Worm (Caenorhabditis elegans): ENCODE results near the gene tag-329.

tag-329 gene

ce11 chrV:9546042-9546581, 11.4 kb downstream of the tag-329 start, which contains the start of gene C50F4.6:
Gene C50F4.6, plus strand, starts transcription at chrV:9546092.
- TF ChIP-seq W03F9.2 (tag; optimal IDR thresholded peaks at IDR 0.05), result no peak
- no peak for TF ChIP-seq him-1 (tag; optimal IDR thresholded peaks at IDR 0.05)
- no peak for TF ChIP-seq dao-5 (tag; optimal IDR thresholded peaks at IDR 0.05)

- TF ChIP-seq him-1 (tag; optimal IDR thresholded peaks at IDR 0.05) (peak; percentile 96), W03F9.2 (tag; optimal IDR thresholded peaks at IDR 0.05) (peak; percentile 97), dao-5 (tag; optimal IDR thresholded peaks at IDR 0.05) (peak; percentile 37)
These were observed 12.1 kb downstream of the tag-329 start, which contains the start of gene his-37 for ce11 chrV:9546860-9547269. Gene his-37, plus strand, starts transcription at chrV:9547105.

ce11 chrV:9549459-9549858, 14.7 kb downstream of the tag-329 start, which contains the start of gene nstp-10:
Gene nstp-10, minus strand, starts transcription at chrV:9549836.
- TF ChIP-seq dao-5 (tag; optimal IDR thresholded peaks at IDR 0.05) (no peak), him-1 (tag; optimal IDR thresholded peaks at IDR 0.05) (no peak), W03F9.2 (tag; optimal IDR thresholded peaks at IDR 0.05) (peak; percentile 65)

- no peak for TF ChIP-seq dao-5 (tag; optimal IDR thresholded peaks at IDR 0.05)
- TF ChIP-seq W03F9.2 (tag; optimal IDR thresholded peaks at IDR 0.05), result no peak
- no peak for TF ChIP-seq him-1 (tag; optimal IDR thresholded peaks at IDR 0.05)
These were observed 15.6 kb downstream of the tag-329 start, which contains the start of gene ehbp-1 for ce11 chrV:9550313-9550712. Gene ehbp-1, plus strand, starts transcription at chrV:9550644.

- no peak for TF ChIP-seq W03F9.2 (tag; optimal IDR thresholded peaks at IDR 0.05)
- no peak for TF ChIP-seq him-1 (tag; optimal IDR thresholded peaks at IDR 0.05)
- TF ChIP-seq dao-5 (tag; optimal IDR thresholded peaks at IDR 0.05), result no peak
These were observed 21.9 kb downstream of the tag-329 start for ce11 chrV:9556668-9557067.

- TF ChIP-seq him-1 (tag; optimal IDR thresholded peaks at IDR 0.05), result peak; percentile 61
- TF ChIP-seq dao-5 (tag; optimal IDR thresholded peaks at IDR 0.05), result no peak
These were observed 27.0 kb downstream of the tag-329 start, which contains the start of gene rgef-1 for ce11 chrV:9561624-9562179. Gene rgef-1, minus strand, starts transcription at chrV:9561674.

- TF ChIP-seq dao-5 (tag; optimal IDR thresholded peaks at IDR 0.05), result no peak
- TF ChIP-seq him-1 (tag; optimal IDR thresholded peaks at IDR 0.05), result no peak
- no peak for TF ChIP-seq W03F9.2 (tag; optimal IDR thresholded peaks at IDR 0.05)
These were observed 28.9 kb downstream of the tag-329 start for ce11 chrV:9563585-9563984.

ce11 chrV:9568707-9569106, 34.0 kb downstream of the tag-329 start, which contains the start of gene F25B3.4:
Gene F25B3.4, minus strand, starts transcription at chrV:9568807.
- no peak for TF ChIP-seq him-1 (tag; optimal IDR thresholded peaks at IDR 0.05)
- no peak for TF ChIP-seq dao-5 (tag; optimal IDR thresholded peaks at IDR 0.05)

ce11 chrV:9570197-9570596, 35.5 kb downstream of the tag-329 start, which contains the start of gene F25B3.5:
Gene F25B3.5, minus strand, starts transcription at chrV:9570297.
- TF ChIP-seq him-1 (tag; optimal IDR thresholded peaks at IDR 0.05) (no peak), W03F9.2 (tag; optimal IDR thresholded peaks at IDR 0.05) (no peak), dao-5 (tag; optimal IDR thresholded peaks at IDR 0.05) (no peak)

ce11 chrV:9571056-9571455, 36.3 kb downstream of the tag-329 start:
- TF ChIP-seq him-1 (tag; optimal IDR thresholded peaks at IDR 0.05) (no peak), W03F9.2 (tag; optimal IDR thresholded peaks at IDR 0.05) (no peak), dao-5 (tag; optimal IDR thresholded peaks at IDR 0.05) (no peak)

- TF ChIP-seq dao-5 (tag; optimal IDR thresholded peaks at IDR 0.05), result no peak
- TF ChIP-seq W03F9.2 (tag; optimal IDR thresholded peaks at IDR 0.05), result no peak
- no peak for TF ChIP-seq him-1 (tag; optimal IDR thresholded peaks at IDR 0.05)
These were observed 37.0 kb downstream of the tag-329 start for ce11 chrV:9571673-9572072.

ce11 chrV:9576991-9577390, 42.3 kb downstream of the tag-329 start, which contains the start of gene F25B3.2:
Gene F25B3.2, plus strand, starts transcription at chrV:9577291.
- TF ChIP-seq him-1 (tag; optimal IDR thresholded peaks at IDR 0.05) (no peak), dao-5 (tag; optimal IDR thresholded peaks at IDR 0.05) (no peak), W03F9.2 (tag; optimal IDR thresholded peaks at IDR 0.05) (no peak)

ce11 chrV:9582594-9583322, 48.0 kb downstream of the tag-329 start, which contains the start of gene rtfo-1:
Gene rtfo-1, minus strand, starts transcription at chrV:9582644.
- TF ChIP-seq dao-5 (tag; optimal IDR thresholded peaks at IDR 0.05) (no peak), him-1 (tag; optimal IDR thresholded peaks at IDR 0.05) (no peak), W03F9.2 (tag; optimal IDR thresholded peaks at IDR 0.05) (no peak)

- no peak for TF ChIP-seq dao-5 (tag; optimal IDR thresholded peaks at IDR 0.05)
- TF ChIP-seq W03F9.2 (tag; optimal IDR thresholded peaks at IDR 0.05), result no peak
- no peak for TF ChIP-seq him-1 (tag; optimal IDR thresholded peaks at IDR 0.05)
These were observed 48.6 kb downstream of the tag-329 start, which contains the start of gene K09G1.1 for ce11 chrV:9583323-9583644. Gene K09G1.1, plus strand, starts transcription at chrV:9583545.
